Worm (Caenorhabditis elegans): ENCODE measurements around the gene nhr-126.

DNA sequence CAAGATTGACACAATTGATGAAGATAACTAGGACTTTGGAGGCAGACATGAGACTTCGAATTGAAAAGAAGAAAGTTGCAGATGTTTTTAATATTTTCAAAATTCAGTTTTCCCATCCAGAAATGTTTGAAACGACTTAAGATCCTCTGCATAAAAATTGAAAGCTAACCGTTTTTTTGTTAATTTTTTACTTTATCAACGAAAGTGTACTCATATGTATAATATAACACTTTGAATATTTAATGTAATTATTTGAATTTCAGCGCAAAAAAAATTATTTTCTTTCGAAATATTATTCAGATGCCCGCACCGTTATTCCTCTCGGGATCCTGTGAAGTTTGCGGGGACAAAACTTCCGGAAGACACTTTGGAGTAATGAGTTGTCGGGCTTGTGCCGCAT lies 2.0 kb upstream of the nhr-126 start, which contains the start of gene nhr-18:
- no peak for TF ChIP-seq ztf-11 (tag; optimal IDR thresholded peaks at IDR 0.05)
- TF ChIP-seq mdl-1 (tag; optimal IDR thresholded peaks at IDR 0.05), result no peak
- no peak for TF ChIP-seq nhr-28 (tag; optimal IDR thresholded peaks at IDR 0.05)
- no peak for TF ChIP-seq unc-62 (GFP tag; optimal IDR thresholded peaks at IDR 0.05)
- no peak for TF ChIP-seq nhr-67 (tag; optimal IDR thresholded peaks at IDR 0.05)
- TF ChIP-seq nhr-23 (tag; optimal IDR thresholded peaks at IDR 0.05), result no peak
- no peak for TF ChIP-seq fkh-10 (GFP tag; optimal IDR thresholded peaks at IDR 0.05)
- no peak for TF ChIP-seq lsy-12 (tag; optimal IDR thresholded peaks at IDR 0.05)
- no peak for TF ChIP-seq ZK546.5 (tag; optimal IDR thresholded peaks at IDR 0.05)
